Worm (Caenorhabditis elegans) whole organism, early embryonic: ENCODE measurements around the gene col-140.

Experiments
- B0310.2 ChIP-seq: sonication (generic microtip); optimal IDR thresholded peaks from 2 replicates; lab custom pipeline; 2016; ENCODE audit warnings: mild to moderate bottlenecking, missing genetic modification characterization, missing compliant biosample characterization
- F13C5.2 ChIP-seq: sonication (generic microtip); optimal IDR thresholded peaks from 2 replicates; lab custom pipeline; 2017; ENCODE audit warnings: mild to moderate bottlenecking, missing genetic modification characterization, inconsistent platforms, missing compliant biosample characterization
- ama-1 ChIP-seq: fragments of 150-350 bp; optimal IDR thresholded peaks from 2 replicates; lab custom pipeline; 2014
- ceh-13 ChIP-seq: fragments of 200-800 bp; sonication (Bioruptor generic); optimal IDR thresholded peaks from 2 replicates; lab custom pipeline; 2018; ENCODE audit warnings: mild to moderate bottlenecking, missing genetic modification characterization, missing compliant biosample characterization
- ets-7 ChIP-seq: sonication (generic microtip); optimal IDR thresholded peaks from 2 replicates; lab custom pipeline; 2016; ENCODE audit warnings: missing genotype, missing genetic modification characterization, missing compliant biosample characterization
- flt-1 ChIP-seq: fragments of 200-800 bp; sonication (Bioruptor generic); IDR thresholded peaks from 2 replicates; pipeline ENCODE4 v1.3.6; 2022; ENCODE audit warnings: missing genetic modification characterization, missing compliant biosample characterization
- hmbx-1 ChIP-seq: sonication (generic microtip); optimal IDR thresholded peaks from 2 replicates; lab custom pipeline; 2016; ENCODE audit warnings: mild to moderate bottlenecking, missing genetic modification characterization, missing compliant biosample characterization
- hnd-1 ChIP-seq: sonication (generic microtip); optimal IDR thresholded peaks from 2 replicates; lab custom pipeline; 2016; ENCODE audit warnings: missing genetic modification characterization, missing compliant biosample characterization
- pes-1 ChIP-seq: fragments of 200-800 bp; sonication (Bioruptor generic); IDR thresholded peaks from 2 replicates; pipeline ENCODE4 v1.3.6; 2022; ENCODE audit warnings: missing genetic modification reagents, missing genetic modification characterization, missing compliant biosample characterization
- scrt-1 ChIP-seq: fragments of 200-800 bp; sonication (Bioruptor generic); IDR thresholded peaks from 2 replicates; pipeline ENCODE4 v1.3.6; 2022; ENCODE audit warnings: missing genetic modification characterization, missing compliant biosample characterization
- sea-1 ChIP-seq: fragments of 200-800 bp; sonication (Bioruptor generic); conservative IDR thresholded peaks from 2 replicates; pipeline ENCODE4 v1.3.6; 2022; ENCODE audit warnings: missing genetic modification characterization, missing compliant biosample characterization
- tbx-11 ChIP-seq: fragments of 200-800 bp; sonication (Bioruptor generic); IDR thresholded peaks from 2 replicates; pipeline ENCODE4 v1.3.6; 2022; ENCODE audit warnings: missing genetic modification characterization, missing compliant biosample characterization
- tbx-37 ChIP-seq: fragments of 200-800 bp; sonication (Bioruptor generic); conservative IDR thresholded peaks from 2 replicates; pipeline ENCODE4 v1.3.6; 2022; ENCODE audit warnings: missing genetic modification reagents, missing genetic modification characterization, missing compliant biosample characterization
- tra-4 ChIP-seq: sonication (generic microtip); optimal IDR thresholded peaks from 2 replicates; lab custom pipeline; 2017; ENCODE audit warnings: missing genetic modification characterization, missing compliant biosample characterization

DNA sequence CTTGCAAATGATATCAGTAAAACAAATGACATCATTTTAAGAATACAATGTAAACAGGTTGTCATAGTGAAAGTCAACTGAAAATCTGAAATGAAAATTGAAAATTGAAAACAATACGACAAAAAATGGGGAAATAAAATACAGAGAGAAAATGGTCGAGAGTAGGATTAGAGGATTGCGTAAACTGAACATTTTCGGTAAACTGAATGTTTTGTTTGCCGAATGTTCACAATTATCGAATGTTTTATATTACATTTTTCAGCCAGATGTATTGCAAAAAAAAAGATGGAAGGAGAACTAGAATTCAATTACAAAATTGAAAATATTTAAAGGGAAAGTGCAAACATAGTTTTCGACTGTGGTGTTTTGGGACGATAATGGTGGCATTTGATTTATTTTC, 28.5 kb upstream of the col-140 start, which contains the start of gene F26F12.5:
- TF ChIP-seq ets-7 (tag; lab: Kevin White, UChicago) (no peak), ama-1 (lab: Kevin White, UChicago) (no peak), hnd-1 (tag; lab: Kevin White, UChicago) (no peak), sea-1 (GFP tag; lab: Robert Waterston, UW) (no peak), B0310.2 (no peak), scrt-1 (GFP tag; lab: Robert Waterston, UW) (no peak), F13C5.2 (tag; lab: Kevin White, UChicago) (no peak), flt-1 (GFP tag; lab: Robert Waterston, UW) (no peak), tbx-11 (GFP tag; lab: Robert Waterston, UW) (no peak), tra-4 (no peak), pes-1 (GFP tag; lab: Robert Waterston, UW) (no peak), hmbx-1 (tag; lab: Kevin White, UChicago) (no peak), ceh-13 (GFP tag; lab: Kevin White, UChicago) (no peak), tbx-37 (no peak)
